Worm (Caenorhabditis elegans): ENCODE data around the gene ZC395.5.

ce11 chrIII:5224908-5225307 is 42.7 kb upstream of the ZC395.5 start:
- TF ChIP-seq madf-9 (GFP tag; conservative IDR thresholded peaks at IDR 0.05) = 0 out of 2 replicates have a peak, but pooled peaks have one; percentile 18
- no peak for TF ChIP-seq unc-130 (GFP tag; optimal IDR thresholded peaks at IDR 0.05)
- TF ChIP-seq ama-1 (optimal IDR thresholded peaks at IDR 0.05) = peak; percentile 51
- TF ChIP-seq lin-39 (tag; optimal IDR thresholded peaks at IDR 0.05) = no peak
- no peak for TF ChIP-seq hlh-30 (tag; optimal IDR thresholded peaks at IDR 0.05; ENCODE audit: insufficient read depth)
- no peak for TF ChIP-seq Y105C5A.15 (GFP tag; IDR thresholded peaks at IDR 0.05)
- TF ChIP-seq nhr-76 (tag; optimal IDR thresholded peaks at IDR 0.05) = no peak
- TF ChIP-seq ZK546.5 (tag; optimal IDR thresholded peaks at IDR 0.05) = no peak
- TF ChIP-seq fkh-10 (GFP tag; optimal IDR thresholded peaks at IDR 0.05) = no peak
- TF ChIP-seq ceh-20 (GFP tag; IDR thresholded peaks at IDR 0.05) = no peak
- no peak for TF ChIP-seq dmd-9 (GFP tag; IDR thresholded peaks at IDR 0.05)
- TF ChIP-seq madf-5 (GFP tag; IDR thresholded peaks at IDR 0.05) = no peak

Data from whole organism, L4 larva.